Fruit fly (Drosophila melanogaster): ENCODE measurements around the gene CG32708.
A peak's percentile ranks its signal among the peaks of the same experiment; 100 is the strongest.

The CG32708 gene

dm6 chrX:9067754-9068477 is 17.8 kb upstream of the CG32708 start, which contains the start of gene CG15365:
Gene CG15365, minus strand, starts transcription at chrX:9067983.
- TF ChIP-seq sv (GFP tag; optimal IDR thresholded peaks at IDR 0.05): no peak
- TF ChIP-seq lola (GFP tag; optimal IDR thresholded peaks at IDR 0.05): no peak
- peak; percentile 19 for TF ChIP-seq fru (GFP tag; optimal IDR thresholded peaks at IDR 0.05)
- no peak for TF ChIP-seq brk (GFP tag; optimal IDR thresholded peaks at IDR 0.05)
- TF ChIP-seq CG32264 (GFP tag; optimal IDR thresholded peaks at IDR 0.05): no peak
- TF ChIP-seq GATAd (GFP tag; optimal IDR thresholded peaks at IDR 0.05): no peak
- no peak for TF ChIP-seq Mio (GFP tag; optimal IDR thresholded peaks at IDR 0.05)
- TF ChIP-seq jim (GFP tag; optimal IDR thresholded peaks at IDR 0.05): no peak
- TF ChIP-seq rgr (GFP tag; optimal IDR thresholded peaks at IDR 0.05): peak; percentile 48
- no peak for TF ChIP-seq Dfd (GFP tag; optimal IDR thresholded peaks at IDR 0.05)
- TF ChIP-seq foxo (GFP tag; optimal IDR thresholded peaks at IDR 0.05): peak in 1 of 2 experiments; percentile 43
- TF ChIP-seq CG9705 (GFP tag; optimal IDR thresholded peaks at IDR 0.05): no peak
- TF ChIP-seq dmrt93B (GFP tag; optimal IDR thresholded peaks at IDR 0.05): peak; percentile 39
- peak; percentile 60 for TF ChIP-seq HLH106 (tag; optimal IDR thresholded peaks at IDR 0.05)
- TF ChIP-seq Hr83 (GFP tag; optimal IDR thresholded peaks at IDR 0.05; ENCODE audit: poor library complexity, severe bottlenecking): no peak
- TF ChIP-seq dsf (GFP tag; optimal IDR thresholded peaks at IDR 0.05; ENCODE audit: borderline replicate concordance): no peak
- no peak for TF ChIP-seq dl (GFP tag; optimal IDR thresholded peaks at IDR 0.05; ENCODE audit: insufficient read depth in 1 of 2, partially characterized antibody in 2 of 2)
- no peak for TF ChIP-seq Vsx2 (GFP tag; optimal IDR thresholded peaks at IDR 0.05; ENCODE audit: partially characterized antibody)
- TF ChIP-seq woc (GFP tag; optimal IDR thresholded peaks at IDR 0.05): peak; percentile 48
- no peak for TF ChIP-seq N (GFP tag; optimal IDR thresholded peaks at IDR 0.05)
- TF ChIP-seq Sp1 (GFP tag; optimal IDR thresholded peaks at IDR 0.05): peak; percentile 49
- no peak for TF ChIP-seq pan (optimal IDR thresholded peaks at IDR 0.05)
- peak; percentile 44 for TF ChIP-seq h (GFP tag; optimal IDR thresholded peaks at IDR 0.05)
- TF ChIP-seq Myc (optimal IDR thresholded peaks at IDR 0.05): peak; percentile 88

dm6 chrX:9068822-9069221 is 16.9 kb upstream of the CG32708 start:
- TF ChIP-seq sage (GFP tag; optimal IDR thresholded peaks at IDR 0.05): no peak
- peak; percentile 26 for TF ChIP-seq Dfd (GFP tag; optimal IDR thresholded peaks at IDR 0.05)
- TF ChIP-seq HLH106 (tag; optimal IDR thresholded peaks at IDR 0.05): no peak
- TF ChIP-seq CrebA (GFP tag; optimal IDR thresholded peaks at IDR 0.05; ENCODE audit: borderline replicate concordance): no peak
- no peak for TF ChIP-seq Dif (GFP tag; optimal IDR thresholded peaks at IDR 0.05; ENCODE audit: partially characterized antibody)
- no peak for TF ChIP-seq usp (GFP tag; optimal IDR thresholded peaks at IDR 0.05)
- no peak for TF ChIP-seq Hnf4 (GFP tag; optimal IDR thresholded peaks at IDR 0.05)
- no peak for TF ChIP-seq Abd-B (GFP tag; optimal IDR thresholded peaks at IDR 0.05)
- no peak for TF ChIP-seq foxo (GFP tag; optimal IDR thresholded peaks at IDR 0.05)
- TF ChIP-seq jim (GFP tag; optimal IDR thresholded peaks at IDR 0.05): no peak
- no peak for TF ChIP-seq Vsx2 (GFP tag; optimal IDR thresholded peaks at IDR 0.05; ENCODE audit: partially characterized antibody)
- no peak for TF ChIP-seq Sp1 (GFP tag; optimal IDR thresholded peaks at IDR 0.05)
- peak; percentile 9 for TF ChIP-seq ey (GFP tag; optimal IDR thresholded peaks at IDR 0.05)
- TF ChIP-seq h (GFP tag; optimal IDR thresholded peaks at IDR 0.05): no peak

DNA sequence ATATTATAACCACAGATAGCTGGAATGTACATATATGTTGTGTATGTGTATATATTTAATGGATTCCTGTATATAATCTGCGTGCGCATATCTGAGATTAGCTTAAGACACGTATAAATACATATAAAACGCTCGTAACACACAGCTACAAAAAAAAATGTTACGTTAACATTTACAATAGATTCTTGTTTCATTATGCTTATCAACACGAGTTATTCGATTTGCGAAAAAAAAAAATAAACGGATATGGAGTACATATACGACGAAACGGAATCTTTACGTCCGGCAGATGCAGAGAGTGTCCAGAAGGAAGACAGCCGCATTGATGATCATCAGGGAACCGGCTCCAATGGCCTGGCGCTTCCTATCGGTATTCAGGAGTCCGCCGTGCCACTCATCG is 14.4 kb upstream of the CG32708 start, which contains the start of gene CG10970:
CG10970 (minus strand) TSS at position 101 of the 400 bp plus-strand sequence.
- TF ChIP-seq h (GFP tag; optimal IDR thresholded peaks at IDR 0.05) (no peak), foxo (GFP tag; optimal IDR thresholded peaks at IDR 0.05) (no peak), Myc (optimal IDR thresholded peaks at IDR 0.05) (no peak)

- TF ChIP-seq dmrt93B (GFP tag; optimal IDR thresholded peaks at IDR 0.05): no peak
- TF ChIP-seq CrebA (GFP tag; optimal IDR thresholded peaks at IDR 0.05; ENCODE audit: borderline replicate concordance): no peak
- TF ChIP-seq jim (GFP tag; optimal IDR thresholded peaks at IDR 0.05): no peak
- no peak for TF ChIP-seq woc (GFP tag; optimal IDR thresholded peaks at IDR 0.05)
These were observed 11.7 kb upstream of the CG32708 start for dm6 chrX:9074040-9074439.

Measured in whole organism, wandering third instar larva.